Worm (Caenorhabditis elegans) whole organism, L3 larva: ENCODE results near the gene T28D6.4.

Source experiments
- ZK546.5 ChIP-seq: sonication (generic microtip); optimal IDR thresholded peaks from 2 replicates; lab custom pipeline; 2017; ENCODE audit warnings: missing biosample characterization, missing genetic modification characterization
- aly-2 ChIP-seq: fragments of 150-350 bp; optimal IDR thresholded peaks from 2 replicates; lab custom pipeline; 2014; ENCODE audit warnings: missing biosample characterization, missing genetic modification characterization
- ama-1 ChIP-seq: fragments of 150-350 bp; optimal IDR thresholded peaks from 2 replicates; lab custom pipeline; 2018
- ceh-16 ChIP-seq: sonication (generic microtip); optimal IDR thresholded peaks from 2 replicates; lab custom pipeline; 2017; ENCODE audit warnings: missing biosample characterization, missing genetic modification characterization
- egl-27 ChIP-seq: sonication (generic microtip); optimal IDR thresholded peaks from 4 replicates; lab custom pipeline; 2017; ENCODE audit warnings: missing biosample characterization, missing genetic modification reagents, missing genetic modification characterization
- egl-5 ChIP-seq: fragments of 150-350 bp; optimal IDR thresholded peaks from 2 replicates; lab custom pipeline; 2017; ENCODE audit warnings: missing biosample characterization, missing genetic modification reagents, missing genetic modification characterization, inconsistent platforms
- elt-1 ChIP-seq: fragments of 150-350 bp; optimal IDR thresholded peaks from 2 replicates; lab custom pipeline; 2014; ENCODE audit warnings: missing biosample characterization, missing genetic modification characterization
- elt-2 ChIP-seq: sonication (generic microtip); optimal IDR thresholded peaks from 2 replicates; lab custom pipeline; 2016; ENCODE audit warnings: missing genetic modification reagents, mild to moderate bottlenecking, missing genetic modification characterization, missing compliant biosample characterization
- elt-3 ChIP-seq, 3 experiments: fragments of 150-350 bp in 1 of 3; sonication (generic microtip) in 2 of 3; optimal IDR thresholded peaks; 2 replicates in 2 of 3; 4 replicates in 1 of 3; lab custom pipeline; 2014 to 2017; ENCODE audit warnings: missing biosample characterization in 3 of 3, missing genetic modification characterization in 3 of 3
- fkh-2 ChIP-seq: fragments of 150-350 bp; optimal IDR thresholded peaks from 2 replicates; lab custom pipeline; 2014; ENCODE audit warnings: missing biosample characterization, missing genetic modification reagents, missing genetic modification characterization
- fos-1 ChIP-seq: fragments of 150-350 bp; optimal IDR thresholded peaks from 2 replicates; lab custom pipeline; 2014; ENCODE audit warnings: missing biosample characterization, missing genetic modification characterization
- hmg-11 ChIP-seq: sonication (generic microtip); optimal IDR thresholded peaks from 2 replicates; lab custom pipeline; 2016; ENCODE audit warnings: missing genetic modification characterization, missing compliant biosample characterization
- jun-1 ChIP-seq: fragments of 150-350 bp; optimal IDR thresholded peaks from 2 replicates; lab custom pipeline; 2014; ENCODE audit warnings: missing biosample characterization, missing genetic modification reagents, missing genetic modification characterization
- lin-15B ChIP-seq: fragments of 150-350 bp; optimal IDR thresholded peaks from 2 replicates; lab custom pipeline; 2014; ENCODE audit warnings: missing biosample characterization, missing genetic modification characterization
- lin-39 ChIP-seq: fragments of 150-350 bp; optimal IDR thresholded peaks from 2 replicates; lab custom pipeline; 2018; ENCODE audit warnings: missing biosample characterization, missing genetic modification reagents, missing genetic modification characterization
- mdl-1 ChIP-seq: fragments of 150-350 bp; optimal IDR thresholded peaks from 2 replicates; lab custom pipeline; 2014; ENCODE audit warnings: missing biosample characterization, missing genetic modification characterization
- nfya-1 ChIP-seq: sonication (generic microtip); optimal IDR thresholded peaks from 2 replicates; lab custom pipeline; 2017; ENCODE audit warnings: missing genetic modification characterization, mild to moderate bottlenecking, missing compliant biosample characterization, antibody characterized with exemption, moderate library complexity; ENCODE audit not compliant: insufficient read depth
- nhr-11 ChIP-seq: fragments of 150-350 bp; optimal IDR thresholded peaks from 2 replicates; lab custom pipeline; 2014; ENCODE audit warnings: missing biosample characterization, missing genetic modification characterization
- nhr-12 ChIP-seq: fragments of 150-350 bp; optimal IDR thresholded peaks from 2 replicates; lab custom pipeline; 2014; ENCODE audit warnings: missing biosample characterization, missing genetic modification characterization
- nhr-23 ChIP-seq: fragments of 150-350 bp; optimal IDR thresholded peaks from 2 replicates; lab custom pipeline; 2014; ENCODE audit warnings: missing biosample characterization, missing genetic modification reagents, missing genetic modification characterization
- nhr-25 ChIP-seq: sonication (generic microtip); optimal IDR thresholded peaks from 2 replicates; lab custom pipeline; 2017; ENCODE audit warnings: missing biosample characterization, missing genetic modification characterization
- nhr-28 ChIP-seq: fragments of 150-350 bp; optimal IDR thresholded peaks from 2 replicates; lab custom pipeline; 2014; ENCODE audit warnings: missing biosample characterization, missing genetic modification characterization
- nhr-43 ChIP-seq: sonication (generic microtip); optimal IDR thresholded peaks from 2 replicates; lab custom pipeline; 2016; ENCODE audit warnings: mild to moderate bottlenecking, missing genetic modification characterization, missing compliant biosample characterization; ENCODE audit not compliant: poor library complexity, severe bottlenecking
- nhr-67 ChIP-seq: fragments of 150-350 bp; optimal IDR thresholded peaks from 2 replicates; lab custom pipeline; 2014; ENCODE audit warnings: missing biosample characterization, missing genetic modification characterization
- nhr-77 ChIP-seq: fragments of 150-350 bp; optimal IDR thresholded peaks from 2 replicates; lab custom pipeline; 2014; ENCODE audit warnings: missing biosample characterization, missing genetic modification characterization
- pha-4 ChIP-seq: fragments of 150-350 bp; optimal IDR thresholded peaks from 2 replicates; lab custom pipeline; 2014; ENCODE audit warnings: missing biosample characterization, missing genetic modification reagents, missing genetic modification characterization
- pqm-1 ChIP-seq: fragments of 150-350 bp; optimal IDR thresholded peaks from 2 replicates; lab custom pipeline; 2017; ENCODE audit warnings: missing biosample characterization, missing genetic modification characterization, inconsistent platforms
- sea-2 ChIP-seq: fragments of 150-350 bp; sonication (generic microtip); optimal IDR thresholded peaks from 4 replicates; lab custom pipeline; 2014; ENCODE audit warnings: missing biosample characterization, missing genetic modification reagents, missing genetic modification characterization
- skn-1 ChIP-seq: fragments of 150-350 bp; optimal IDR thresholded peaks from 2 replicates; lab custom pipeline; 2014; ENCODE audit warnings: missing biosample characterization, missing genetic modification characterization
- snpc-4 ChIP-seq: fragments of 150-350 bp; optimal IDR thresholded peaks from 2 replicates; lab custom pipeline; 2014; ENCODE audit warnings: missing biosample characterization, missing genetic modification characterization
- tbx-2 ChIP-seq: sonication (generic microtip); optimal IDR thresholded peaks from 2 replicates; lab custom pipeline; 2016; ENCODE audit warnings: mild to moderate bottlenecking, missing genetic modification characterization, missing compliant biosample characterization
- unc-39 ChIP-seq: sonication (generic microtip); optimal IDR thresholded peaks from 4 replicates; lab custom pipeline; 2017; ENCODE audit warnings: missing biosample characterization, missing genetic modification characterization
- unc-62 ChIP-seq: fragments of 150-350 bp; sonication (generic microtip); optimal IDR thresholded peaks from 4 replicates; lab custom pipeline; 2014; ENCODE audit warnings: missing biosample characterization, missing genetic modification reagents, missing genetic modification characterization
- zag-1 ChIP-seq: fragments of 150-350 bp; optimal IDR thresholded peaks from 2 replicates; lab custom pipeline; 2014; ENCODE audit warnings: missing biosample characterization, missing genetic modification characterization
- ztf-11 ChIP-seq: fragments of 150-350 bp; optimal IDR thresholded peaks from 2 replicates; lab custom pipeline; 2014; ENCODE audit warnings: missing biosample characterization, missing genetic modification characterization
- ztf-4 ChIP-seq: fragments of 150-350 bp; optimal IDR thresholded peaks from 2 replicates; lab custom pipeline; 2014; ENCODE audit warnings: missing biosample characterization, missing genetic modification characterization

Gene T28D6.4

DNA sequence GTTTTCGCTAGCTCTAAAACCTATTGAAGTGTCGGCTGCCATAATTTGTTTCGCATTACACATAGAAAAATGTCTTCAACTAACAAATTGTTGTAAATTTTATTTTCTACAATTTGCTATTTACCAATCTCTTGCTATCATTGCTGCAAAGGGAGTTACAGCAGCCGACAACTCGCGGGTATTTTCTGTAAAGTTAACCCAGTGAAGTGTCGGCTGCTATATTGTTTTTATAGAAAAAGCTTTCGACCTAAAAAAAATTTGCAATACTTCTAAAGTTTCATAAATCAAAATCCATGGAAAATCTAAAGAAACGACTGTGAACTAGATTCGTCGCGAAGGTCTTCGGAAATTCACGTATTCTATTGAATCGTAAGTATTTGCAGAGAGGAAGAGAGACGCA lies 18.7 kb downstream of the T28D6.4 start:
- peak; percentile 58 for TF ChIP-seq snpc-4 (tag; lab: Kevin White, UChicago)
- no peak for TF ChIP-seq mdl-1 (tag; lab: Kevin White, UChicago)

DNA sequence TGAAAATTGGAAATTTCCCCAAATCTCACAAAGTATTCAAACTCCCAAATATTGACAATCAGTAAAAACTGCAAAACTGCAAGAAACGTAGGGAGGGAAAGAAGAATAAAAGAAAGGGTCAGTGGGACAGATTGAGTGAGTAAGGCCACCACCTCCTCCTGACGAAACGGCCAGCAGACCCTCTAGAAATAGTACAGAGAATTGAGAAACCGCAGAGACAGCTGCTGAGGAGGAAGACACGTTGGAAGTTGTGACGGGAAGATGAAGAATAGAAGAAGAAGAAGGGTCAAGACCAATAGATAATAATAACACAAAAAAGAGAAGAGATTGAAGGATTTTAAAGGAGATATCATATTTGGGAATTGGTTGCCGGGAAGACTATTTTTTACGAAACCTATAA lies 20.3 kb downstream of the T28D6.4 start:
- no peak for TF ChIP-seq pqm-1
- no peak for TF ChIP-seq ztf-4 (tag; lab: Kevin White, UChicago)
- no peak for TF ChIP-seq ZK546.5
- TF ChIP-seq ceh-16, result no peak
- no peak for TF ChIP-seq elt-1
- TF ChIP-seq nhr-11, result no peak
- TF ChIP-seq nhr-25 (tag; lab: Kevin White, UChicago), result peak; percentile 34
- peak; percentile 93 for TF ChIP-seq nhr-23 (tag; lab: Kevin White, UChicago)
- TF ChIP-seq skn-1 (tag; lab: Kevin White, UChicago), result no peak
- peak; percentile 39 for TF ChIP-seq lin-39 (tag; lab: Kevin White, UChicago)
- no peak for TF ChIP-seq nhr-43 (tag; lab: Kevin White, UChicago)
- TF ChIP-seq fkh-2 (tag; lab: Kevin White, UChicago), result no peak
- TF ChIP-seq mdl-1 (tag; lab: Kevin White, UChicago), result no peak
- no peak for TF ChIP-seq zag-1 (tag; lab: Kevin White, UChicago)
- TF ChIP-seq unc-39, result no peak
- TF ChIP-seq egl-5 (tag; lab: Kevin White, UChicago), result no peak
- no peak for TF ChIP-seq elt-2 (tag; lab: Kevin White, UChicago)
- no peak for TF ChIP-seq ama-1 (lab: Kevin White, UChicago)
- no peak for TF ChIP-seq elt-3 (tag; optimal IDR thresholded peaks at IDR 0.05; lab: Kevin White, UChicago)
- no peak for TF ChIP-seq nhr-77 (tag; lab: Kevin White, UChicago)
- no peak for TF ChIP-seq egl-27
- TF ChIP-seq fos-1 (tag; lab: Kevin White, UChicago), result no peak
- no peak for TF ChIP-seq pha-4 (tag; lab: Kevin White, UChicago)
- peak; percentile 82 for TF ChIP-seq snpc-4 (tag; lab: Kevin White, UChicago)
- TF ChIP-seq hmg-11 (tag; lab: Kevin White, UChicago), result peak; percentile 66
- TF ChIP-seq jun-1 (tag; lab: Kevin White, UChicago), result no peak
- TF ChIP-seq nhr-67 (tag; lab: Kevin White, UChicago), result no peak
- no peak for TF ChIP-seq tbx-2 (tag; lab: Kevin White, UChicago)
- TF ChIP-seq lin-15B (tag; lab: Kevin White, UChicago), result no peak
- TF ChIP-seq nfya-1, result peak; percentile 55

DNA sequence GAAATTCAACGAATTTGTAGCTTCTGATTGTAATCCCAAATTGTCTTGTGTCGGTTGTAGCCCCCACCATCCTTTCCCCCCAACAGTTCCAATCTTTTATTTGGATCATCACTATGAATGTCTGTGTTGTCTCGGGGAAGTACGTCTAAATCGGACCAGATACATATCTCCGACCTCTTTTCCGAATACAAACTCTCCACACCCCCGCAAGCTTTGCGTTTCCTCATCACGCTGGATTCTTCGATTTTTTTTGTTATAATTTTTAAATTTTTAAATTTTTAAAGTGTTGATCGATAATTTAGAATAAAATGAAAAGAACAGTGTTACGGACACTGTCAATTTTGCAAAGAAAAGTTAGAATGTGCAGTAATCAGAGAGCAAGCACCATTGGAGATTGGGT lies 21.7 kb downstream of the T28D6.4 start, which contains the start of gene subs-4:
Gene subs-4 (plus strand): TSS at position 301 of the 400 bp plus-strand sequence.
- TF ChIP-seq elt-1, result no peak
- TF ChIP-seq nhr-67 (tag; lab: Kevin White, UChicago), result no peak
- no peak for TF ChIP-seq elt-3 (tag; optimal IDR thresholded peaks at IDR 0.05; lab: Kevin White, UChicago)
- no peak for TF ChIP-seq pqm-1
- no peak for TF ChIP-seq ztf-11 (tag; lab: Kevin White, UChicago)
- TF ChIP-seq nhr-12, result no peak
- no peak for TF ChIP-seq pha-4 (tag; lab: Kevin White, UChicago)
- TF ChIP-seq fos-1 (tag; lab: Kevin White, UChicago), result no peak
- TF ChIP-seq nhr-43 (tag; lab: Kevin White, UChicago), result no peak
- no peak for TF ChIP-seq aly-2 (tag; lab: Kevin White, UChicago)
- TF ChIP-seq nhr-77 (tag; lab: Kevin White, UChicago), result no peak
- no peak for TF ChIP-seq ceh-16
- TF ChIP-seq nhr-23 (tag; lab: Kevin White, UChicago), result no peak
- TF ChIP-seq, all 47 proteins: peak for 0

DNA sequence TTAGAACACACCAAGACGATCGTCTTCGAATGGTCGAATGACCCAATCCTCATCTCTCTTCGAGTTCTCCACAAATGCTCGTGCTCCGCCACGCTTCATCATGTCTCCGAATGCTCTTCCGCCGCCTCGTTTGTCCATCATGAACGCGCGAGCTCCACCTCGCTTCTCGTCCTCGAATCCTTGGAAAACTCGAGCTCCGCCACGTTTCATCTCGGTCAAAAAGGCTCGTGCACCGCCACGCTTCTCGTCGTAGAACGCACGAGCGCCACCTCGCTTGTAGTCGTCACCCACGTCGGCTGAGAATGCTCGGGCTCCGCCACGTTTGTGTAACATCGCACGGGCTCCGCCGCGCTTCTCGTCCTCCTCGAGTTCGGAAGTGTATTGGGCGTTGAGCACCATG lies 29.1 kb downstream of the T28D6.4 start:
- no peak for TF ChIP-seq nhr-28 (tag; lab: Kevin White, UChicago)
- TF ChIP-seq pha-4 (tag; lab: Kevin White, UChicago), result no peak
- TF ChIP-seq egl-27, result no peak
- no peak for TF ChIP-seq ceh-16
- no peak for TF ChIP-seq jun-1 (tag; lab: Kevin White, UChicago)
- no peak for TF ChIP-seq unc-62 (GFP tag; lab: Kevin White, UChicago)
- TF ChIP-seq unc-39, result no peak
- TF ChIP-seq skn-1 (tag; lab: Kevin White, UChicago), result no peak
- no peak for TF ChIP-seq ztf-11 (tag; lab: Kevin White, UChicago)
- TF ChIP-seq aly-2 (tag; lab: Kevin White, UChicago), result no peak
- TF ChIP-seq elt-3 (tag; optimal IDR thresholded peaks at IDR 0.05; lab: Kevin White, UChicago), result no peak
- no peak for TF ChIP-seq tbx-2 (tag; lab: Kevin White, UChicago)
- TF ChIP-seq sea-2 (GFP tag; lab: Kevin White, UChicago), result no peak
- no peak for TF ChIP-seq ama-1 (lab: Kevin White, UChicago)
- no peak for TF ChIP-seq lin-39 (tag; lab: Kevin White, UChicago)
